Worm (Caenorhabditis elegans) whole organism, mixed stage, embryonic: ENCODE data around the gene acl-3.

Experiments used
- ham-2 ChIP-seq: fragments of 200-800 bp; sonication (Bioruptor generic); optimal IDR thresholded peaks from 2 replicates; lab custom pipeline; 2018; ENCODE audit warnings: mild to moderate bottlenecking, missing genetic modification characterization, missing compliant biosample characterization
- unc-62 ChIP-seq: fragments of 150-350 bp; optimal IDR thresholded peaks from 2 replicates; lab custom pipeline; 2014; ENCODE audit warnings: missing biosample characterization, missing genetic modification reagents, missing genetic modification characterization

ce11 chrIV:11649031-11649430 lies 2.8 kb downstream of the acl-3 start, which contains the start of gene ZK809.8:
- TF ChIP-seq ham-2 = no peak
- no peak for TF ChIP-seq unc-62
